Fruit fly (Drosophila melanogaster) whole organism, pupa: ENCODE measurements around the gene DopEcR.

Experiments used
- CG13204 ChIP-seq: fragments of 200-800 bp; sonication (Bioruptor generic); optimal IDR thresholded peaks from 2 replicates; lab custom pipeline; 2018; ENCODE audit warnings: missing biosample characterization, mild to moderate bottlenecking, missing genetic modification characterization, moderate library complexity
- CG15710 ChIP-seq: fragments of 200-800 bp; sonication (Bioruptor generic); optimal IDR thresholded peaks from 2 replicates; lab custom pipeline; 2018; ENCODE audit warnings: missing biosample characterization, mild to moderate bottlenecking, missing genetic modification characterization, moderate library complexity
- CG32121 ChIP-seq: fragments of 200-800 bp; sonication (Bioruptor generic); IDR thresholded peaks from 2 replicates; pipeline ENCODE4 v1.3.6; 2022; ENCODE audit warnings: missing biosample characterization, missing genetic modification characterization
- EcR ChIP-seq: fragments of 200-800 bp; sonication (Bioruptor generic); optimal IDR thresholded peaks from 3 replicates; lab custom pipeline; 2019; ENCODE audit warnings: missing biosample characterization, missing genetic modification characterization, mild to moderate bottlenecking, moderate library complexity, missing genetic modification reagents
- Pif1B ChIP-seq: fragments of 200-800 bp; sonication (Bioruptor generic); optimal IDR thresholded peaks from 3 replicates; lab custom pipeline; 2016; ENCODE audit warnings: missing biosample characterization, missing genetic modification characterization
- Snoo ChIP-seq: fragments of 200-800 bp; sonication (Bioruptor generic); optimal IDR thresholded peaks from 3 replicates; lab custom pipeline; 2017; ENCODE audit warnings: missing biosample characterization, mild to moderate bottlenecking, missing genetic modification characterization, inconsistent platforms
- rn ChIP-seq: fragments of 200-800 bp; sonication (Bioruptor generic); IDR thresholded peaks from 2 replicates; pipeline ENCODE4 v1.3.6; 2022; ENCODE audit warnings: missing biosample characterization, missing genetic modification characterization

DNA sequence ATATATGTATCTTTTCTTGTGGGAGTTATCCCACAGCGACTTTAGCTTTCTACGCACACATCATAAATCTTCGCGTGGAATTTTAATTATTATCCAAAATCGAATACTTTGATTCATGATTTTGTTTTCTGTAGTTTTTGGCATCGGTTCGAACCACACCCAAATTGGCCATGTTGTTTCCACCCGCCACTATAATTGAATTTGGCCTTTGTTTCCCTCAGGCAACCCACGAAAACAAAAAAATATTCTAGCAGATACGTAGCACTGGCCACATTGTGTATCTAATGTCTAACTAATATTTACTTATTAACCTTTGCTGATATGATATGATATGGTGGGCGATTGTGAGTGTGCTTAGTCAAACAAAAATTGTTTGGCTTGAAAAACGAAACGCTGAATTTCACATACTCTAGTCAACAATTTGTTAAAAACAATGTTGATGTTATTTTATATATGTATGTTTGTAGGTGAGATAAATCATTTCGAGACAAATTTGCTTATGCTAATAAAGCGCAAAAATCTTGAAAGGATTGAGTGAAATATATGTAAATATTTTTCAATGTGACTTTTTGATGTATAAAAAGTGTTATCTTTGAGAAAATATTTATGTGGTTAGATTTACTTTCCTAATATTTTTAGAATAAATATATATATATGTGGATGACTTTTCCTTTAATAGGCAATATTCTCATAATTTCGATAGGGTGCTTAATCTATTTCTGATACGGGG lies 25.1 kb downstream of the DopEcR start:
- TF ChIP-seq Pif1B (GFP tag; lab: Kevin White, UChicago) (no peak), EcR (GFP tag; lab: Kevin White, UChicago) (no peak), CG15710 (no peak), CG13204 (GFP tag; lab: Kevin White, UChicago) (no peak), Snoo (no peak), CG32121 (GFP tag; lab: Robert Waterston, UW) (no peak), rn (GFP tag; lab: Robert Waterston, UW) (no peak)
